Fruit fly (Drosophila melanogaster) whole organism, wandering third instar larva: ENCODE measurements around the gene tth.

Experiments
- CrebA ChIP-seq: fragments of 200-800 bp; sonication (Bioruptor generic); optimal IDR thresholded peaks from 2 replicates; lab custom pipeline; 2016; ENCODE audit warnings: missing biosample characterization, mild to moderate bottlenecking, missing genetic modification characterization, borderline replicate concordance
- OdsH ChIP-seq: fragments of 200-800 bp; sonication (Bioruptor generic); optimal IDR thresholded peaks from 2 replicates; lab custom pipeline; 2016; ENCODE audit warnings: missing biosample characterization, mild to moderate bottlenecking, missing genetic modification characterization
- foxo ChIP-seq, 2 experiments: fragments of 200-800 bp; sonication (Bioruptor generic); optimal IDR thresholded peaks; 2 replicates in 1 of 2; 3 replicates in 1 of 2; lab custom pipeline; 2016 to 2017; ENCODE audit warnings: missing biosample characterization in 2 of 2, missing genetic modification characterization in 2 of 2
- pan ChIP-seq: fragments of >200 bp; optimal IDR thresholded peaks from 2 replicates; lab custom pipeline; 2017
- sage ChIP-seq: fragments of 200-800 bp; sonication (Bioruptor generic); optimal IDR thresholded peaks from 2 replicates; lab custom pipeline; 2016; ENCODE audit warnings: missing biosample characterization, mild to moderate bottlenecking, missing genetic modification characterization

DNA sequence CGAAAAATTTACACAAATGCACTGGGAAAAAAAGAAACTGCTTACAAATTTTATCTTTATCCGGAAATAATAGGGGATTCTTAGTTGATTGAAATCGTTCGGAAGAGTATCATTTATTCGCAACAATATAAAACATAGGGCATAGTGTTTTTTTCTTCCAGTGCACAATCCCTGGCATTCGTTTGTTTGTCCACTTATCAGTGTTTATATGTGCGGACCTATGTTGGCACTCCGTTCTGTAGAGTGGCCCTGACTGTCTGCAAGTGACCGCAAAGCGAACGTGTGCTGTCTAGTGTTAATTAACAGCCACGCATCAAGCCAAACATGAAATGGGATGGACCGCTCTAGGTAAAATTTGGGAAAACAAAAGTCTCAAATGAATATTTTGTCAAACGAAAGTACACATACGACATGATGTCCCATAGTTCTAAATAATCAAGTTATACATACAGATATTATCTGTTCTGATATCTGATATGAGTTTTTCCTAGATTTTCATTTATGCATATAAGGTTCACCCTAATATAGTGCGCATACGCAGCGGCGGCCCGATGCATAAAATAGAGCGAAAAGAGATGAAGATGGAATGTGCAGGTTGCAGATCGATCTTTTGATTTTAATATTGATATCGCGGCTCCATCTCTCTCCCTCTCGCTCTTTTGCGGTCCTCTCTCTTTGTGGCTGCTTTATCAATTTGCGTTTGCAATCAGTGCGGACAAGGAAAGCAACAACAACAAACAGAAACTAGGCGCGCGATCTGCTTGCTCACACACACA is 24.9 kb upstream of the tth start:
- TF ChIP-seq sage = peak; percentile 26
- TF ChIP-seq CrebA (GFP tag; lab: Kevin White, UChicago) = no peak
- TF ChIP-seq pan (lab: Kevin White, UChicago) = no peak
- peak; percentile 75 for TF ChIP-seq OdsH (GFP tag; lab: Kevin White, UChicago)
- peak in 1 of 2 experiments; percentile 83 for TF ChIP-seq foxo (GFP tag; optimal IDR thresholded peaks at IDR 0.05; lab: Kevin White, UChicago)
